Worm (Caenorhabditis elegans) whole organism, L4/young adult: ENCODE measurements around the gene C08F8.6.
"Not testable (repeated sequence)": the region's sequence is repeated elsewhere in the genome, so short reads cannot be mapped to it uniquely, and the experiment has no call there.

Source experiments
- W03F9.2 ChIP-seq: fragments of 150-350 bp; optimal IDR thresholded peaks from 2 replicates; lab custom pipeline; 2014; ENCODE audit warnings: missing biosample characterization, missing genetic modification characterization
- dao-5 ChIP-seq: sonication (generic microtip); optimal IDR thresholded peaks from 2 replicates; lab custom pipeline; 2016; ENCODE audit warnings: missing genotype, missing genetic modification characterization, moderate library complexity, missing compliant biosample characterization
- him-1 ChIP-seq: sonication (generic microtip); optimal IDR thresholded peaks from 2 replicates; lab custom pipeline; 2016; ENCODE audit warnings: missing genotype, missing genetic modification reagents, missing genetic modification characterization, missing compliant biosample characterization

DNA sequence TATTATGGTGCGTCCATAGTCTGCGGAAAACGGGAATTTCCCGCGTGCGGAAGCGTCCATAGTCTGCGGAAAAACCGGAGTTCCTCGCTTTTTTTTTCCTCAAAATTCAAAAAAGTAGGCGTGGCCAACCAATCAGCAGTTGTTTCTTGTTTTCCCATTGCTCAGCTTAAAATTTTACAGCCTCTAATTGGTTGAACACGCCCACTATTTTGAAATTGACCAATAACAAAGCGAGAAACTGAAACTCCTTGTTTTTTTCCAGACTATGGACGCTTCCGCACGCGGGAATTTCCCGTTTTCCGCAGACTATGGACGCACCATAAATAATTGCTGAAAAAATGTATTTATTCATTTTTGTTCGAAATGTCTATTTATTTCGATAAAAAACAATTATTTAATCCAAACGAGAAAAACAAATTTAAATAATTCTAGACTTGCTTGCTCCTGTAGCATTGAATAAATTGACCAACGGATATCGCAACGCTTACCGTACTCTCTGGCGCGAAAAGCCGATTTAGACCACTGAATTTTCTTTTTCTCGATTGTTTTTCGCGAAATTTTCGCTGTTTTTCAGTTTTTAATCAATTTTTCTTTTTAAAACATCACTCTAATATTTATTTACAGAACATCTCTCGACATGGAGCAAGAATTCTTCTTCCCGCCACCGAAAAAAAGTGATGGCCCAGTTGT lies 10.2 kb downstream of the C08F8.6 start, which contains the start of gene C08F8.3:
- not testable (repeated sequence) for TF ChIP-seq him-1, W03F9.2, dao-5 (tag; lab: Kevin White, UChicago)
